Worm (Caenorhabditis elegans): ENCODE measurements around the gene F23B12.7.

DNA sequence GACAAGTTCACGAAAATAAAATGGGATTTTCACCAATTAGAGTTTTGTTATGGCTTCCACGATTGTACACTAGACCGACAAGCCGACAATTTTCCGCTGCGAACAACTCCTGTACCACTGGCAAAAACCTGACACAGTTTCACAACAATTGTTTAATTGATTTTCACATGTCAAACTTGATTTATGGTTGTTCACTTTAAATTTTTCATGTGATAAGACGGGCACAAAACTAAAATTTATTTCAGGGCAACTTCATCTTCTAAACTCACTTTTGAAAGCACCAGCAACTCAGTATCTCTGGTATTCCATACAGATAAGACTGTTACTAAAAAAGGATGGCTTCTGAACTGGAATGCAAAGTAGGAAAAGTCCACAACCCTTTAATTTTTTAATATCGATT lies 31.9 kb downstream of the F23B12.7 start, which contains the start of gene R02D5.7:
- TF ChIP-seq ref-1 (GFP tag; conservative IDR thresholded peaks at IDR 0.05) (no peak), cog-1 (tag; optimal IDR thresholded peaks at IDR 0.05) (no peak)
